Fruit fly (Drosophila melanogaster): ENCODE results near the gene Mics1.

The Mics1 gene

DNA sequence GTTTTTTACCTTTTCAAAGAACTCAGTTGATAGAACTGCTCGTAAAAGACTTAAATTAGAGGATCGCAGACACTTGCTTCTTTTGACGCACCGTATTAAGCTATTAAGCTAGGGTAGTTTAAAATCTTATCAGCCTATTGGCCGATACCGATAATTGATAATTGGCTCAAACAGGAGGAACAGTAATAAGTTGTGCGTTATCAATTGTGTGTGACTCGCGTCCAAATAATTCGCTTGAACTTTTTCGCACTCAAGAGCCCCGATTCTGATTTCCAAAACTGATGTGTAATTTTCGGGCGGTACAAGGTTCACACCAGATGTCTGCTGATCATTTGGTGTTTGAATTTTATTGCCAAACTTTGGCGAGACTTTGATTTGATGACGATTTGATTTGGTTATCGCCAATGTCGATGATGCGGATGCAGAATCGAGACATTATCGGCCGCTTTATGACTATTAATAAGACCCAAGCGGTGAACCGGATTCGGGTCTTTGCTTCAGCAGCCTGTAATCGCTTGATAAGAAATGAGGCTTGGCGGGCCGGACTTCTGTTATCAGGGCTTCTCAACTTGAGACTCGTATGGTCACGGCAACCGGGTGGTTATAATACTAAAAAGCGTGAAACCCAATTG is 12.2 kb upstream of the Mics1 start:
- no peak for TF ChIP-seq CG17801 (GFP tag; optimal IDR thresholded peaks at IDR 0.05; ENCODE audit: partially characterized antibody)

DNA sequence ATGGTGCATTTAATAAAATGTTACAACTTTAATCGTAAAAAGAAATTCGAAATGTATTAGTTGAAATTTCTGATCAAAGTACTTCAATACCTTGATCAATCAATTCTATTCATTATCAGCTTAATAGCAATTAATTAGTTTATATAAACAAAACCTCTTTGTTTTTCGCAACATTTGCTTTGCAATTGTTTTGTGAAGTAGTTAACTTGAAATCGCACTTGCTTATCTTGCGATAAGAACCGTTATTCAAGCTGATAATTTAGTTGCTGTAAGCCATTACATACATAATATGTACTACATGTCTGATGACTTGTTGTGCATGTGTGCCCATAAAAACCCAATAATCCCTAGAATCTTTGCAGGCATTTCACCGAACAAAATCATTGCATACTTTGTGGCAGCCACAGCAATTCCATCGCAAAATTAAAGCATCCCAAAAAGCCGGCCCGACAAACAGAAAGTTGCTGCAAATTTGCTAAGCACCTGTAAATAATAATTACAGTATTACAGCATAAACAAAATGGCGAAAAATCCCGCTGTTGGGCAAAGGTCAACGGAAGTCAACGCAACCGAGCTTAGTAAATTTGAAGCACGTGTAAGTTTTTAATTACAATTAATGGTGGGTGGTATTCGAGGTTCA is 6.1 kb upstream of the Mics1 start:
- TF ChIP-seq CG17801 (GFP tag; optimal IDR thresholded peaks at IDR 0.05; ENCODE audit: partially characterized antibody) = peak; percentile 27

DNA sequence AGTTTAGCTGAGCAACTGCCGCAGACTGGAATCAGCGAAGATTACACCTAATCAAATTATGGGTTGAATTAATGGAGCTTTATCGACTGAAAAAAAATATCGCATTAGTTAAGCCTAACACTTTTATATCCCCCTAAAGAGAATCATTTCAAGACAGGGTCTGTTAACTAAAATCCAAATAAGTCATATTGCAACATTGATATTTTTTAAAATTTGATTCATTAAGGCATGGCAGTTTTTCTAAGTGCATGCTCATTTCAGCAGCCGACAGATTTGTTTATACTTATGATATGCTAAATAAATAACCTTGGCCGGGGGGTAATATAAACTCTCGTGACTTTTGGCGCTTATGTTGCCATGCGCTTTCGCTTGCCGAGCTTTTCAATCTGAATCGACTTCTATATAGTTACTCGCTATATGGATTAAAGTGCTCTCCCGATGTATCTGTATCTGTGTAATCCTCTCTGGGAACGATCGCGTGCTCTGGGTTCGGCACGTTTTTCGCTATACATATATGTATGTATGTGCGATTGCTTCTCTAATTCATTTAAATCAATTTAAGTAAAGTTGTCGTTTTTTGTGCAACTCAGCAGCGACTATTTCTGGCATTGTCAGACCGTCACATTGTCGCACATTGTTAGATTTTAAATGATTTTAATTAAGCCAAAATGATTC is 4.3 kb upstream of the Mics1 start:
- peak; percentile 20 for TF ChIP-seq CG17801 (GFP tag; optimal IDR thresholded peaks at IDR 0.05; ENCODE audit: partially characterized antibody)

DNA sequence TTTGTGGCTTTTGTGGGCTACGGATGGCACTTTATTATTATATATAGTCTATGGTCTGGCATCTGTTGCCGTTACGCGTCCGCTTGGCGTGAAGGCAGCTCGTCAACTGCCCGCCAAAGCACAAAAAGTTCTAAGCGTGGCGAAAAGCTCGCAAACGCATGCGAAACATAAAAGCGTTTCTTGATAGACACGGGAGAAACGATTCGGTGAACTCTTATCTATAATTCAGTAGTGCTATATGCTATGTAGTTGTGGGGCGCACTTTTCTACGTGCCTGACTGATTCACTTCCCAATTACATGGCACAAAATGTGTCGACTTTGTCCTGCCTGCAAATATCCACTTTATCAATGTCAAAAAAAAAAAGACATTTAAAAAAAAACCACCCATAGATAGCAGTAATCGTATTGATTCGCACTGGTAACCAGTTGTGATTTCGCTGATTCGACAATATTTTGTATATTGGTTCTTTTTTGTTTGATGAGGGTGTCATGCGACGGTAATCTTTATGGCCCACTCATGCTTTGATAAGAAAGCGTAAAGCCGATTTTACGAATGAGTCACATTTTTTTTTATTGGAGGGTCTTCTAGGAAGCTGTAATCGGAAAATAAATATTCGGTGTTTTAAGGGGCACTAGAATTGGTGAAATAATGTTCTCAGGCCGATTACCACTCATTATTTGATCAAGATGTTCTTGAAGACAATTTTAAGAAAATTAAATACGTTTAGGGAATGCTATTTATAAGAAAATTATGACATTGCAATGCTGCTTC is 3.0 kb upstream of the Mics1 start, which contains the start of gene alpha-Est9:
TSS of gene alpha-Est9 (minus strand) at position 110 of the 773 bp plus-strand sequence.
- peak; percentile 27 for TF ChIP-seq CG17801 (GFP tag; optimal IDR thresholded peaks at IDR 0.05; ENCODE audit: partially characterized antibody)

DNA sequence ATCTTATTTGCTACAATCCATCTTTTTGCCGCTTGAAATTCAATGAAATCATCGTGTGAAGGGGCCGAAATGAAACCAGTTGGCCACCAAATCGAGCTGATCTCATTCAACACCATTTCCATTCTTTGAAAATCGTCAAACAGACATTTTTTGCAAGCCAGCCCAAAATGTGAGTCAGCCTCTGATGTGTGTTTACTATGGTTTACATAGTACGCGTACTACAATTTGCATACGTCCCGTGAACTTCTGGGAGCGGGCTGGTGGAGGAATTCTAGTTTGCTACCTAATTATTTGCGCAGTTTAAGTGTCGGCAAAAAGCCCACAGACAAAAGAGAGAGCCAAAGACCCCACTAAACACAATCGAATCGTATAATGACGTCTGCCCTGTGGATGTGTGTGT is 1.0 kb upstream of the Mics1 start:
- no peak for TF ChIP-seq CG17801 (GFP tag; optimal IDR thresholded peaks at IDR 0.05; ENCODE audit: partially characterized antibody)

DNA sequence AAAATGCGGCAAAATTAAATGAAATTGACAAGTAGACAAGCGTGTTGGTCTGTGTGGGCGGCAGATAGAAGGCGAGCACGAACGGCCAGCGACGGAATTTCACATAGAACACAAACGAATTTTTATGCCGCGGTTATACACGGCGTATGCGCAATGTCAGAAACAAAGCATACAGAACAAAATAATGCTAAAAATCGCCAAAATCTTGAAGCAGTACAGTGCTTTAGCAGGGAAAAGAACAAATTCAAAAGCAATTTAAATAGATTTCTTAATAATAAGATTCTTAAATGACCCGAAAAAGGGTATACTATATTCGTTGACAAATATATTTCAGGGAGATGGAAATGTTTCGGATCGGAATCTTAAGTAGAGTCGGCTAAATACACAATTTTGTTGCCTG is 1.7 kb downstream of the Mics1 start:
- TF ChIP-seq CG17801 (GFP tag; optimal IDR thresholded peaks at IDR 0.05; ENCODE audit: partially characterized antibody) = no peak

DNA sequence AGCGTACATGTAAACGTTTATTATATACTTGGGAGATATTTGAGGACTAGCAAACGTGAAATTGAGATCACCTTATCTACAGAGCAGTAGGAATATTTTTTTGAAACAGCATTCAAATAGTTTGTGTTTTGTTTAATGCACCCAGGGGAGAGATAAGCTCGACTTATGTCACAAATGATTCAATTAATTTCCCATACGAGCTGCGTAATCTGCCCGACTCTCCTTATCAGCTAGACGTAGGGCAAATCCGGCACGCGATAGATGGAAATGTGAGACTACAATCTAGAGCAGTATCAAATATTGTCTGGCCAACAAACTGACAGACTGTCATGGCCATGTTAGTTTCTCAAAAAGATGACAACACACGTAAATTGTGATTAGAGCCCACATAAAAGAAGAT is 2.7 kb downstream of the Mics1 start:
- no peak for TF ChIP-seq CG17801 (GFP tag; optimal IDR thresholded peaks at IDR 0.05; ENCODE audit: partially characterized antibody)

DNA sequence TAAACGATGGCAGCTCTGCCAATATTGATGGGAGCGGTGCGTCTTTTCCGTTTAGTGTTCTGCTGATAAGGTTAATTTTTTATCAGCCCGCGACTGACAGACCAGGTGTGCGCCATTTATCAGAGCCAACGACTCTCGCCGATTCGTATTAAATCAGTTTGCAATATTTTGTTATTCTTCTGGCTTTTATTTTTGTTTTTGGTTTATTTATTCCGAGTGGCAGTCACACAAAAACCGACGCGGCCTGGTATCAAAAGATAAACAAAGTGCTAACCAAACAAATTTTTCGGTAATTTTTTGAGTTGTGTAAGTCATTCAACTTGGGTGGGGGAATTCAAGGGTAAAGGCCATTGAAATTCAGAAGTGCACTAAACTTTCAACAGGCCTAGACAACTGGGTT is 4.7 kb downstream of the Mics1 start:
- peak; percentile 61 for TF ChIP-seq CG17801 (GFP tag; optimal IDR thresholded peaks at IDR 0.05; ENCODE audit: partially characterized antibody)

DNA sequence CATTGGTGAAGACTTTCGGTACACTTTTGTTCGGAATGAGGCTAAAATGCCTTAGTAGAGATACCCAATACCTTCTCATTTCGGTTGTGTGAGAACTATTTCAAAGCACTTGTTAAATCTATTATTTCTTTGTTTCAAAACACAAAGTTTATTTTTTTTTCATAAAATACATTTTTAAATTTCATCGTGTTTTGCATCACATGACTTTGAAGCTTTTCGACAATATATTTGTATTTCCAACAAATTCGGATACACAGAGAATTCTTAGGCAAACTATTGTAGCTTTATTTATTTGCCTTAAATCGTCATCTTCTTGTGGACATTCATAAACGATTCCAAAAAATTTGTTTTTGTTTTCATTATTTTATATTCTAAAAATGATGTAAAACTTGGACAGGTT is 8.4 kb downstream of the Mics1 start, which contains the start of gene alpha-Est10:
TSS of gene alpha-Est10 (minus strand) at position 101 of the 400 bp plus-strand sequence.
- TF ChIP-seq CG17801 (GFP tag; optimal IDR thresholded peaks at IDR 0.05; ENCODE audit: partially characterized antibody) = no peak

DNA sequence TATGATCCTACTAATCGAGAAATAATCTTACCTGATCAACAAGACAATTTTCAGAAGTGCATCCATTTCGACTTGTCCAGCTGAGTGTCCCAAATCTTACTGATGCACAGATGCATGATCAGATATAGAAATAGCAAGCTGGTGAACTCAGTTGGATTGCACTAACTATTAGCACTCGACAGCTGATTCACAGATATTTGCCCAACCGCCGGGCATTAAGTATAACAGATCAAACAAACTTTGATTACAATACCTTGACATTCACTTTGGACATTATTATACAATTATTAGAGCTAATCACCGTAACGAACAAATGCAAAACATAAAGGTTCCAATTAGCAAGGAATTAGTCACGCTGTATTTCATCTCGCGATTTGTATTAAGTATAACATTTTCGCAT is 9.0 kb downstream of the Mics1 start, which contains the start of gene CG42656:
TSS of gene CG42656 (minus strand) at position 101 of the 400 bp plus-strand sequence.
- TF ChIP-seq CG17801 (GFP tag; optimal IDR thresholded peaks at IDR 0.05; ENCODE audit: partially characterized antibody) = no peak

DNA sequence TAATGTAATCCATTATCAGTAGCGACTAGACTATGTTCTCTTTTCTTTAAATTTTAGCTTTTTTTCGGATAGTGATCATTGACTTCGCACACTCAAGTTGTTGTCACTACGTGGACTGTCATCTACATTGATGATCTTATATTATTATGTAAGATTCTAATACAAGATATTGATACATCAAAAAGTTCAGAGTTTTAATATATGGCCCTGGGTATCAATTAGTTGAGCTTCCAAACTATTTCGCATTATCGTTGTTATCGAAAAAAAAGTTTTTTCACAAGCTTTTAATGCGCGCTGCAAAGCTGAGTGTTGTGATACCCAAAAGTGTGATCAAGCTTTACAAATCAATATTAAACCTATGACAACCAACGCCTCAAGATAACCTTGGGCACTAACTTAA is 10.1 kb downstream of the Mics1 start:
- TF ChIP-seq CG17801 (GFP tag; optimal IDR thresholded peaks at IDR 0.05; ENCODE audit: partially characterized antibody) = no peak

DNA sequence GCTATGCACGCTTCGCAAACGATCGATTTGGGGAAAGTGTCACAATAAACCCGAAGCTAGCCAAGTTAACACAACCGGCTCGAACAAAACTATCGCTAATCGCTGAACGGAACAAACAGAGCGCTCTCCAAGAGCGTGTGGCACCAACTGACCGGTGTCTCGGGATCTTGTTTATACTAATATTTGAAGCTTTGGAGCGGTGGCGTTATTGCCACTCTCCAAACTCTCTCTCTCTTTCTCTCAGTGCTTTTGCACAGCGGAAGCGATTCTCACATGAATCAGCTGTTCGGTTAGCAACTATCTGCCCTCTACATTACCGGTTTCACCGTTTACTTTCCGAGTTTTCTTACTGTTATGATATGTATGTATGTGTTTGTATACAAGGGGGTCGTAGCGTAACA is 10.7 kb downstream of the Mics1 start:
- peak; percentile 60 for TF ChIP-seq CG17801 (GFP tag; optimal IDR thresholded peaks at IDR 0.05; ENCODE audit: partially characterized antibody)

DNA sequence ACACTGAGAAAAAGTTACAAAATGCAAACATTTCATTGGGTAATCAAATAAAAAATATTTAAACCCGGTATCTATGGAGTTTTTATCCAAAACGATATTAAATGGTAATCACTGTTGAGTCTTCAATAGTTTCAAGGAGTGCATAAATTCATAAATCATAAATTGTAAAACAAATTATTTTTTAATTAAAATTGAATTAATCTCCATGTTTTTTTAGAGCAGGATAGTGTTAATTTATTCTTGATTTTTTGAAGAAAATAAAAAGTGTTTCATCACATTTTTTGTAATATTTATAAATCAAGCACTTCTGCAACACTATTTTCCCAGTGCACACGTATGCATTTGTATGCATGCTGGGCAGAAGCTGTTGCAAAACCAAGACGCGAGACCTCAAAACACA is 11.3 kb downstream of the Mics1 start:
- TF ChIP-seq CG17801 (GFP tag; optimal IDR thresholded peaks at IDR 0.05; ENCODE audit: partially characterized antibody) = peak; percentile 52

DNA sequence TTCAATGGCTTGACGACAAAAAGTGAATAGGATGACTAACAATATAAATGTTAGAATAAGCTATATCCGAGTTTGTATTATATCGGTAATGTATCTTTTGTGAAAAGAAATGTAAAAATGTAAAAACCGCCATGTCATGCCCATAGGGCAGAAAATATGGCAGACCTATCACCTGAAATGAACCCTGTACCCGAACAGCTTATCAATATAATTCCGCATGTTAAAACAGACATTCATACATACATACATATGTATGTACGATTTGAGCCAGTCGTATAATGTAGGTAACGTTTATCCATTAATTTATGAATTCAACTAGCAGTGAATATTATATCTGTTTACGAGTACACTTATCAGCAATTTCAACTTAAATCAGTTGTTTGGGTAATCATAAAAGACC is 12.3 kb downstream of the Mics1 start:
- peak; percentile 53 for TF ChIP-seq CG17801 (GFP tag; optimal IDR thresholded peaks at IDR 0.05; ENCODE audit: partially characterized antibody)

DNA sequence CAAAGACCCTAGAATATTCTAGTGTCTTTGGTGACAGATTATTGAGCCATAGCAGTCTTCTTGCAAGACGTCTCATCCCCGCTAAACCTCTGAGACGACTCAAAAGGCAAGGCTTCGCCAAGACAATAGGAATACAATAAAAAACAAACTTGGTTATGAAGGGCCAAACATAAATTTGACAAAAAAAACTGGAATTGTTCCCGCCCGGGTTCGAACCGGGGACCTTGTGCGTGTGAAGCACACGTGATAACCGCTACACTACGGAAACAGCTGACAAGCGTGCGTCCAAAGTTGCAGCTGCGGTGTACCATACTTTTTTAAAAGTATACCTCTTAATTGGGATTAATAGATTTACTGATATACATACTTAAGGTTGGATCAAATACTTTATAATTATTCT is 26.5 kb downstream of the Mics1 start:
- TF ChIP-seq CG17801 (GFP tag; optimal IDR thresholded peaks at IDR 0.05; ENCODE audit: partially characterized antibody) = no peak
